Fruit fly (Drosophila melanogaster) whole organism, embryonic: ENCODE results near the gene CG14840.

Experiments used
- Adf1 ChIP-seq: fragments of 200-800 bp; sonication (Bioruptor generic); IDR thresholded peaks from 2 replicates; pipeline ENCODE4 v1.3.6; 2022; ENCODE audit warnings: missing biosample characterization, missing genetic modification characterization
- Aef1 ChIP-seq: fragments of 200-800 bp; sonication (Bioruptor generic); IDR thresholded peaks from 3 replicates; pipeline ENCODE4 v1.3.6; 2022; ENCODE audit warnings: missing biosample characterization, missing genetic modification characterization
- Antp ChIP-seq: fragments of 200-800 bp; sonication (Bioruptor generic); optimal IDR thresholded peaks from 3 replicates; lab custom pipeline; 2016; ENCODE audit warnings: missing biosample characterization, missing genetic modification characterization
- BEAF-32 ChIP-seq: fragments of 200-800 bp; sonication (Bioruptor generic); optimal IDR thresholded peaks from 3 replicates; lab custom pipeline; 2017; ENCODE audit warnings: missing biosample characterization, missing genetic modification characterization, mild to moderate bottlenecking, moderate library complexity, missing genetic modification reagents
- BtbVII ChIP-seq: fragments of 200-800 bp; sonication (Bioruptor generic); optimal IDR thresholded peaks from 3 replicates; lab custom pipeline; 2017; ENCODE audit warnings: missing biosample characterization, mild to moderate bottlenecking, missing genetic modification characterization
- C15 ChIP-seq: fragments of 200-800 bp; sonication (Bioruptor generic); IDR thresholded peaks from 3 replicates; pipeline ENCODE4 v1.3.6; 2022; ENCODE audit warnings: missing biosample characterization, missing genetic modification characterization
- CG10267 ChIP-seq: fragments of 200-800 bp; sonication (Bioruptor generic); optimal IDR thresholded peaks from 2 replicates; lab custom pipeline; 2018; ENCODE audit warnings: missing biosample characterization, mild to moderate bottlenecking, missing genetic modification characterization, moderate library complexity
- CG11085 ChIP-seq: fragments of 200-800 bp; sonication (Bioruptor generic); IDR thresholded peaks from 2 replicates; pipeline ENCODE4 v1.3.6; 2022; ENCODE audit warnings: missing biosample characterization, missing genetic modification characterization
- CG13123 ChIP-seq: fragments of 200-800 bp; sonication (Bioruptor generic); optimal IDR thresholded peaks from 2 replicates; lab custom pipeline; 2016; ENCODE audit warnings: missing biosample characterization, missing genetic modification characterization
- CG14014 ChIP-seq: fragments of 200-800 bp; sonication (Bioruptor generic); IDR thresholded peaks from 2 replicates; pipeline ENCODE4 v1.3.6; 2022; ENCODE audit warnings: missing biosample characterization, missing genetic modification characterization
- CG17612 ChIP-seq: fragments of 200-800 bp; sonication (Bioruptor generic); IDR thresholded peaks from 2 replicates; pipeline ENCODE4 v1.3.6; 2022; ENCODE audit warnings: missing biosample characterization, missing genetic modification characterization
- CG18619 ChIP-seq: fragments of 200-800 bp; sonication (Bioruptor generic); optimal IDR thresholded peaks from 3 replicates; lab custom pipeline; 2017; ENCODE audit warnings: missing biosample characterization, mild to moderate bottlenecking, missing genetic modification characterization
- CG2129 ChIP-seq: fragments of 200-800 bp; sonication (Bioruptor generic); IDR thresholded peaks from 2 replicates; pipeline ENCODE4 v1.3.6; 2022; ENCODE audit warnings: missing biosample characterization, missing genetic modification characterization; ENCODE audit not compliant: partially characterized antibody
- CG32767 ChIP-seq: fragments of 200-800 bp; sonication (Bioruptor generic); IDR thresholded peaks from 2 replicates; pipeline ENCODE4 v1.3.6; 2022; ENCODE audit warnings: missing biosample characterization, missing genetic modification characterization
- CG34422 ChIP-seq: fragments of 200-800 bp; sonication (Bioruptor generic); IDR thresholded peaks from 3 replicates; pipeline ENCODE4 v1.3.6; 2022; ENCODE audit warnings: missing biosample characterization, missing genetic modification characterization
- CG4424 ChIP-seq: fragments of 200-800 bp; sonication (Bioruptor generic); optimal IDR thresholded peaks from 3 replicates; lab custom pipeline; 2016; ENCODE audit warnings: missing biosample characterization, missing genetic modification characterization
- CG6654 ChIP-seq: fragments of 200-800 bp; sonication (Bioruptor generic); optimal IDR thresholded peaks from 2 replicates; lab custom pipeline; 2017; ENCODE audit warnings: missing biosample characterization, mild to moderate bottlenecking, missing genetic modification characterization
- CG7372 ChIP-seq: fragments of 200-800 bp; sonication (Bioruptor generic); IDR thresholded peaks from 2 replicates; pipeline ENCODE4 v1.3.6; 2022; ENCODE audit warnings: missing biosample characterization, missing genetic modification characterization
- CG7745 ChIP-seq: fragments of 200-800 bp; sonication (Bioruptor generic); optimal IDR thresholded peaks from 2 replicates; lab custom pipeline; 2018; ENCODE audit warnings: missing biosample characterization, mild to moderate bottlenecking, missing genetic modification characterization, moderate library complexity
- CG8281 ChIP-seq: fragments of 200-800 bp; sonication (Bioruptor generic); optimal IDR thresholded peaks from 2 replicates; lab custom pipeline; 2018; ENCODE audit warnings: missing biosample characterization, mild to moderate bottlenecking, missing genetic modification characterization, moderate library complexity
- CkIIα-i1 ChIP-seq: fragments of 200-800 bp; sonication (Bioruptor generic); IDR thresholded peaks from 2 replicates; pipeline ENCODE4 v1.3.6; 2022; ENCODE audit warnings: missing biosample characterization, missing genetic modification characterization
- CrebB ChIP-seq: fragments of 200-800 bp; sonication (Bioruptor generic); optimal IDR thresholded peaks from 3 replicates; lab custom pipeline; 2018; ENCODE audit warnings: missing biosample characterization, mild to moderate bottlenecking, missing genetic modification characterization
- D19B ChIP-seq: fragments of 200-800 bp; sonication (Bioruptor generic); optimal IDR thresholded peaks from 2 replicates; lab custom pipeline; 2017; ENCODE audit warnings: missing biosample characterization, mild to moderate bottlenecking, missing genetic modification characterization
- Dip2 ChIP-seq: fragments of 200-800 bp; sonication (Bioruptor generic); IDR thresholded peaks from 2 replicates; pipeline ENCODE4 v1.3.6; 2022; ENCODE audit warnings: missing biosample characterization, missing genetic modification characterization
- HHEX ChIP-seq: fragments of 200-800 bp; sonication (Bioruptor generic); optimal IDR thresholded peaks from 3 replicates; lab custom pipeline; 2017; ENCODE audit warnings: missing biosample characterization, mild to moderate bottlenecking, missing genetic modification characterization, missing genetic modification reagents
- HLH3B ChIP-seq: fragments of 200-800 bp; sonication (Bioruptor generic); IDR thresholded peaks from 2 replicates; pipeline ENCODE4 v1.3.6; 2022; ENCODE audit warnings: missing biosample characterization, missing genetic modification characterization
- HLH4C ChIP-seq: fragments of 200-800 bp; sonication (Bioruptor generic); IDR thresholded peaks from 3 replicates; pipeline ENCODE4 v1.3.6; 2022; ENCODE audit warnings: missing biosample characterization, missing genetic modification characterization; ENCODE audit not compliant: partially characterized antibody
- HmgZ ChIP-seq: fragments of 200-800 bp; sonication (Bioruptor generic); optimal IDR thresholded peaks from 2 replicates; lab custom pipeline; 2018; ENCODE audit warnings: missing biosample characterization, mild to moderate bottlenecking, missing genetic modification characterization
- Meics ChIP-seq: fragments of 200-800 bp; sonication (Bioruptor generic); optimal IDR thresholded peaks from 2 replicates; lab custom pipeline; 2017; ENCODE audit warnings: missing biosample characterization, mild to moderate bottlenecking, missing genetic modification characterization
- NFAT ChIP-seq: fragments of 200-800 bp; sonication (Bioruptor generic); IDR thresholded peaks from 2 replicates; pipeline ENCODE4 v1.3.6; 2022; ENCODE audit warnings: missing biosample characterization, missing genetic modification characterization
- PHDP ChIP-seq: fragments of 200-800 bp; sonication (Bioruptor generic); optimal IDR thresholded peaks from 3 replicates; lab custom pipeline; 2018; ENCODE audit warnings: missing biosample characterization, mild to moderate bottlenecking, missing genetic modification characterization, moderate library complexity
- TFAM ChIP-seq: fragments of 200-800 bp; sonication (Bioruptor generic); optimal IDR thresholded peaks from 2 replicates; lab custom pipeline; 2017; ENCODE audit warnings: missing biosample characterization, missing genetic modification characterization, inconsistent platforms
- abd-A ChIP-seq: fragments of 200-800 bp; sonication (Bioruptor generic); optimal IDR thresholded peaks from 3 replicates; lab custom pipeline; 2019; ENCODE audit warnings: missing biosample characterization, mild to moderate bottlenecking, missing genetic modification characterization, moderate library complexity
- ap ChIP-seq: fragments of 200-800 bp; sonication (Bioruptor generic); IDR thresholded peaks from 2 replicates; pipeline ENCODE4 v1.3.6; 2022; ENCODE audit warnings: missing biosample characterization, missing genetic modification characterization
- ase ChIP-seq: fragments of 200-800 bp; sonication (Bioruptor generic); IDR thresholded peaks from 3 replicates; pipeline ENCODE4 v1.3.6; 2022; ENCODE audit warnings: missing biosample characterization, missing genetic modification characterization
- bowl ChIP-seq: fragments of 200-800 bp; sonication (Bioruptor generic); IDR thresholded peaks from 2 replicates; pipeline ENCODE4 v1.3.6; 2022; ENCODE audit warnings: missing biosample characterization, missing genetic modification characterization
- br ChIP-seq: fragments of >200 bp; optimal IDR thresholded peaks from 2 replicates; lab custom pipeline; 2017
- crc ChIP-seq: fragments of 200-800 bp; sonication (Bioruptor generic); optimal IDR thresholded peaks from 2 replicates; lab custom pipeline; 2016; ENCODE audit warnings: missing biosample characterization, missing genetic modification characterization
- emc ChIP-seq: fragments of 200-800 bp; sonication (Bioruptor generic); optimal IDR thresholded peaks from 2 replicates; lab custom pipeline; 2016; ENCODE audit warnings: missing biosample characterization, missing genetic modification characterization
- gcm ChIP-seq: fragments of 200-800 bp; sonication (Bioruptor generic); optimal IDR thresholded peaks from 2 replicates; lab custom pipeline; 2019; ENCODE audit warnings: missing biosample characterization, mild to moderate bottlenecking, missing genetic modification characterization, moderate library complexity
- hkb ChIP-seq, 2 experiments: fragments of 200-800 bp in 1 of 2; fragments of >200 bp in 1 of 2; sonication (Bioruptor generic) in 1 of 2; IDR thresholded peaks in 1 of 2; optimal IDR thresholded peaks in 1 of 2; 2 replicates each; pipeline versions ENCODE4 v1.3.6 to Lab custom; 2017 to 2022; ENCODE audit warnings: missing biosample characterization in 1 of 2, missing genetic modification characterization in 1 of 2
- kay ChIP-seq: fragments of 200-800 bp; sonication (Bioruptor generic); optimal IDR thresholded peaks from 2 replicates; lab custom pipeline; 2016; ENCODE audit warnings: missing biosample characterization, missing genetic modification characterization
- lola ChIP-seq, 3 experiments: fragments of >200 bp in 2 of 3; fragments of 200-800 bp in 1 of 3; sonication (Bioruptor generic) in 1 of 3; optimal IDR thresholded peaks; 2 replicates each; lab custom pipeline; 2017 to 2019; ENCODE audit warnings: missing biosample characterization in 3 of 3, missing genetic modification characterization in 3 of 3, mild to moderate bottlenecking in 1 of 3, moderate library complexity in 1 of 3
- nom ChIP-seq: fragments of 200-800 bp; sonication (Bioruptor generic); optimal IDR thresholded peaks from 2 replicates; lab custom pipeline; 2017; ENCODE audit warnings: missing biosample characterization, missing genetic modification characterization, mild to moderate bottlenecking, moderate library complexity, missing genetic modification reagents
- pita ChIP-seq: fragments of 200-800 bp; sonication (Bioruptor generic); optimal IDR thresholded peaks from 2 replicates; lab custom pipeline; 2017; ENCODE audit warnings: missing biosample characterization, mild to moderate bottlenecking, missing genetic modification characterization
- repo ChIP-seq: fragments of 200-800 bp; sonication (Bioruptor generic); optimal IDR thresholded peaks from 2 replicates; lab custom pipeline; 2016; ENCODE audit warnings: missing biosample characterization, missing genetic modification characterization
- shn ChIP-seq: fragments of 200-800 bp; sonication (Bioruptor generic); optimal IDR thresholded peaks from 3 replicates; lab custom pipeline; 2016; ENCODE audit warnings: missing biosample characterization, missing genetic modification characterization
- sug ChIP-seq: fragments of 200-800 bp; optimal IDR thresholded peaks from 2 replicates; lab custom pipeline; 2019; ENCODE audit warnings: missing biosample characterization, mild to moderate bottlenecking, missing genetic modification characterization, moderate library complexity
- vvl ChIP-seq: fragments of 200-800 bp; sonication (Bioruptor generic); IDR thresholded peaks from 2 replicates; pipeline ENCODE4 v1.3.6; 2022; ENCODE audit warnings: missing biosample characterization, missing genetic modification characterization

Gene CG14840

dm6 chr3R:14291431-14291830, 30.4 kb upstream of the CG14840 start (continued):
- no peak for TF ChIP-seq CG4424
- TF ChIP-seq vvl (GFP tag; lab: Robert Waterston, UW): no peak
- TF ChIP-seq lola (GFP tag; optimal IDR thresholded peaks at IDR 0.05; lab: Kevin White, UChicago): no peak
- TF ChIP-seq CG2129 (GFP tag; lab: Robert Waterston, UW): no peak
- TF ChIP-seq C15 (GFP tag; lab: Robert Waterston, UW): no peak
- no peak for TF ChIP-seq CG34422

DNA sequence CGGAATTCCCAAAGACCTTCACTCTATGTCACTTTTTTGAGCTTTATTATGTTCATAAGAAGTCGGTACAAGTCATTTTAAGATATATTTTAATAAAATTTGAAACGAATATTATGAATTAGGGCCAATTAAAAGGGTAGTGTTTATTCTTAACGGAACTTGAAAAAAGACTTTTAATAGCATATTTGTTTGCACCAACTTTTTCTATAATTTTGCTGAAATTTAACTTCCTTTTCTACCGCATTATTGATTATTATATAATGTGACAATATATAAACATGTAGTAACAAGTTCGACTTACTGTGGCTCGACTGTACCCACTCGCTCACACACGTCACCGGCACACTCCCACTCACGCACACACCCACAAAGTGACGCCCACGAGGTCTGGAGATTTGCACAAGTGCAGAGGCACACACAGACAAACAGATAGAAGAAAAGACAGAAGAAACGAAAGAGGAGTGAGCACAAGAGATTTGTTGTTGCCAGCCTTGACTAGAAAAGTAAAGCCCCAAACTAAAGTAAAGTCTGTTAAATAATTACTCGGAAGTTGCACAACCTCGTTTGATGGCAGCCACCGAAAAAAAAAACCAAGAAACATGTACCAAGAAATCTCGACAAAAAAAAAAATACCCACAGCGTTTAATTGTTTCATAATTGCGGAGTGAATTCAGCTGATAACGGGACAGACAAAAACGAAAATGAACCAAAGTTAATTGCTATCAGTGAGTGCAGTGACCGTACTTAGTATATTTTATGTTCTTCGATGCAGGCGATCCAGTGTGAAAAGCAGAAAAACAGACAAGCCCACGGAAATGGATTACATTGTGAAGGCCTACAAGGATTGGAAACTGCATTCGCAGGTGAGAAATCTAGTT, 29.2 kb upstream of the CG14840 start:
- TF ChIP-seq CG17612 (GFP tag; lab: Robert Waterston, UW) (no peak), shn (GFP tag; lab: Kevin White, UChicago) (no peak), HHEX (GFP tag; lab: Kevin White, UChicago) (peak; percentile 46), nom (GFP tag; lab: Kevin White, UChicago) (no peak), CG32767 (no peak), CrebB (tag; lab: Kevin White, UChicago) (no peak), CG7372 (GFP tag; lab: Robert Waterston, UW) (no peak), gcm (GFP tag; lab: Kevin White, UChicago) (no peak), CkIIα-i1 (GFP tag; lab: Robert Waterston, UW) (no peak), br (lab: Kevin White, UChicago) (no peak), kay (no peak), hkb (optimal IDR thresholded peaks at IDR 0.05; lab: Kevin White, UChicago) (no peak), hkb (GFP tag; IDR thresholded peaks at IDR 0.05; lab: Robert Waterston, UW) (no peak), CG18619 (GFP tag; lab: Kevin White, UChicago) (peak; percentile 11), Antp (GFP tag; lab: Kevin White, UChicago) (no peak), ap (GFP tag; lab: Robert Waterston, UW) (no peak), HLH4C (GFP tag; lab: Robert Waterston, UW) (no peak), CG10267 (tag; lab: Kevin White, UChicago) (no peak), CG7745 (no peak), CG13123 (GFP tag; lab: Kevin White, UChicago) (no peak), pita (GFP tag; lab: Kevin White, UChicago) (no peak), repo (GFP tag; lab: Kevin White, UChicago) (no peak), Aef1 (GFP tag; lab: Robert Waterston, UW) (no peak), ase (GFP tag; lab: Robert Waterston, UW) (no peak), Meics (GFP tag; lab: Kevin White, UChicago) (peak; percentile 25), emc (GFP tag; lab: Kevin White, UChicago) (no peak), D19B (GFP tag; lab: Kevin White, UChicago) (no peak), crc (GFP tag; lab: Kevin White, UChicago) (no peak), abd-A (tag; lab: Kevin White, UChicago) (no peak), BEAF-32 (GFP tag; lab: Kevin White, UChicago) (no peak), Adf1 (no peak), CG14014 (no peak), PHDP (tag; lab: Kevin White, UChicago) (peak; percentile 7), HmgZ (tag; lab: Kevin White, UChicago) (no peak), sug (tag; lab: Kevin White, UChicago) (peak; percentile 10), bowl (GFP tag; lab: Robert Waterston, UW) (no peak), NFAT (GFP tag; lab: Robert Waterston, UW) (no peak), CG8281 (no peak), Dip2 (GFP tag; lab: Robert Waterston, UW) (no peak), BtbVII (GFP tag; lab: Kevin White, UChicago) (no peak), TFAM (GFP tag; lab: Kevin White, UChicago) (no peak), HLH3B (GFP tag; lab: Robert Waterston, UW) (no peak), CG11085 (GFP tag; lab: Robert Waterston, UW) (no peak), CG6654 (no peak)
